Worm (Caenorhabditis elegans) whole organism, L4 larva: ENCODE measurements around the gene K03B4.6.

ENCODE experiments used
- F26F4.8 ChIP-seq: fragments of 200-800 bp; sonication (Bioruptor generic); conservative IDR thresholded peaks from 2 replicates; pipeline ENCODE4 v1.3.6; 2022; ENCODE audit warnings: missing genetic modification characterization, missing compliant biosample characterization
- F37D6.2 ChIP-seq: sonication (generic microtip); optimal IDR thresholded peaks from 2 replicates; lab custom pipeline; 2016; ENCODE audit warnings: mild to moderate bottlenecking, missing genetic modification characterization, missing compliant biosample characterization
- T20F7.1 ChIP-seq: fragments of 200-800 bp; sonication (Bioruptor generic); optimal IDR thresholded peaks from 2 replicates; lab custom pipeline; 2018; ENCODE audit warnings: mild to moderate bottlenecking, missing genetic modification characterization, missing compliant biosample characterization
- ceh-20 ChIP-seq: fragments of 200-800 bp; sonication (Bioruptor generic); IDR thresholded peaks from 2 replicates; pipeline ENCODE4 v1.3.6; 2022; ENCODE audit warnings: missing genetic modification reagents, missing genetic modification characterization, missing compliant biosample characterization
- daf-19 ChIP-seq: fragments of 200-800 bp; sonication (Bioruptor generic); conservative IDR thresholded peaks from 2 replicates; pipeline ENCODE4 v1.3.6; 2022; ENCODE audit warnings: missing genetic modification characterization, missing compliant biosample characterization
- dmd-6 ChIP-seq: fragments of 200-800 bp; sonication (Bioruptor generic); IDR thresholded peaks from 2 replicates; pipeline ENCODE4 v1.3.6; 2022; ENCODE audit warnings: missing genetic modification reagents, missing genetic modification characterization, missing compliant biosample characterization
- dmd-9 ChIP-seq: fragments of 200-800 bp; sonication (Bioruptor generic); IDR thresholded peaks from 2 replicates; pipeline ENCODE4 v1.3.6; 2022; ENCODE audit warnings: missing genetic modification reagents, missing genetic modification characterization, missing compliant biosample characterization
- dpl-1 ChIP-seq: fragments of 150-350 bp; optimal IDR thresholded peaks from 2 replicates; lab custom pipeline; 2014; ENCODE audit warnings: missing biosample characterization, missing genetic modification reagents, missing genetic modification characterization
- duxl-1 ChIP-seq: sonication (generic microtip); optimal IDR thresholded peaks from 2 replicates; lab custom pipeline; 2016; ENCODE audit warnings: mild to moderate bottlenecking, missing genetic modification characterization, moderate library complexity, missing compliant biosample characterization; ENCODE audit not compliant: poor library complexity
- egl-27 ChIP-seq: sonication (generic microtip); optimal IDR thresholded peaks from 3 replicates; lab custom pipeline; 2017; ENCODE audit warnings: missing biosample characterization, missing genetic modification reagents, missing genetic modification characterization
- egl-43 ChIP-seq: fragments of 200-800 bp; sonication (Bioruptor generic); IDR thresholded peaks from 2 replicates; pipeline ENCODE4 v1.3.6; 2022; ENCODE audit warnings: missing genetic modification reagents, missing genetic modification characterization, missing compliant biosample characterization
- fkh-10 ChIP-seq: fragments of 150-350 bp; optimal IDR thresholded peaks from 2 replicates; lab custom pipeline; 2014; ENCODE audit warnings: missing biosample characterization, missing genetic modification reagents, missing genetic modification characterization
- gei-8 ChIP-seq: fragments of 200-800 bp; sonication (Bioruptor generic); optimal IDR thresholded peaks from 2 replicates; lab custom pipeline; 2018; ENCODE audit warnings: mild to moderate bottlenecking, missing genetic modification characterization, missing compliant biosample characterization
- hlh-11 ChIP-seq: fragments of 200-800 bp; sonication (Bioruptor generic); optimal IDR thresholded peaks from 2 replicates; lab custom pipeline; 2018; ENCODE audit warnings: mild to moderate bottlenecking, missing genetic modification characterization, missing compliant biosample characterization
- hlh-30 ChIP-seq: sonication (generic microtip); optimal IDR thresholded peaks from 2 replicates; lab custom pipeline; 2017; ENCODE audit warnings: antibody characterized with exemption, mild to moderate bottlenecking, missing genetic modification characterization, missing compliant biosample characterization; ENCODE audit not compliant: insufficient read depth
- hmg-1.1 ChIP-seq: fragments of 200-800 bp; sonication (Bioruptor generic); IDR thresholded peaks from 2 replicates; pipeline ENCODE4 v1.3.6; 2022; ENCODE audit warnings: missing genetic modification reagents, missing genetic modification characterization, missing compliant biosample characterization
- lin-29 ChIP-seq: fragments of 200-800 bp; sonication (Bioruptor generic); IDR thresholded peaks from 2 replicates; pipeline ENCODE4 v1.3.6; 2022; ENCODE audit warnings: missing genetic modification reagents, missing genetic modification characterization, missing compliant biosample characterization
- lin-38 ChIP-seq: fragments of 200-800 bp; sonication (Bioruptor generic); IDR thresholded peaks from 2 replicates; pipeline ENCODE4 v1.3.6; 2022; ENCODE audit warnings: missing genetic modification reagents, missing genetic modification characterization, missing compliant biosample characterization
- lsy-2 ChIP-seq, 2 experiments: fragments of 150-350 bp in 1 of 2; sonication (generic microtip) in 1 of 2; optimal IDR thresholded peaks; 2 replicates each; lab custom pipeline; 2014 to 2017; ENCODE audit warnings: missing biosample characterization in 2 of 2, missing genetic modification characterization in 2 of 2
- mdl-1 ChIP-seq, 2 experiments: fragments of 150-350 bp in 1 of 2; sonication (generic microtip) in 1 of 2; optimal IDR thresholded peaks; 2 replicates each; lab custom pipeline; 2014 to 2017; ENCODE audit warnings: missing biosample characterization in 2 of 2, missing genetic modification characterization in 2 of 2
- mep-1 ChIP-seq: fragments of 150-350 bp; sonication (generic microtip); optimal IDR thresholded peaks from 3 replicates; lab custom pipeline; 2014; ENCODE audit warnings: missing biosample characterization, missing genetic modification characterization
- mes-2 ChIP-seq: sonication (generic microtip); optimal IDR thresholded peaks from 2 replicates; lab custom pipeline; 2016; ENCODE audit warnings: missing genotype, mild to moderate bottlenecking, missing genetic modification characterization, missing compliant biosample characterization; ENCODE audit not compliant: poor library complexity, severe bottlenecking
- mxl-3 ChIP-seq: fragments of 200-800 bp; sonication (Bioruptor generic); optimal IDR thresholded peaks from 2 replicates; lab custom pipeline; 2018; ENCODE audit warnings: mild to moderate bottlenecking, missing genetic modification characterization, missing compliant biosample characterization
- nhr-28 ChIP-seq: fragments of 150-350 bp; optimal IDR thresholded peaks from 2 replicates; lab custom pipeline; 2014; ENCODE audit warnings: missing biosample characterization, missing genetic modification characterization
- nhr-6 ChIP-seq: fragments of 150-350 bp; optimal IDR thresholded peaks from 2 replicates; lab custom pipeline; 2014; ENCODE audit warnings: missing biosample characterization, missing genetic modification characterization
- pha-4 ChIP-seq, 2 experiments: fragments of 150-350 bp in 1 of 2; fragments of 200-800 bp in 1 of 2; sonication (Bioruptor generic) in 1 of 2; IDR thresholded peaks in 1 of 2; optimal IDR thresholded peaks in 1 of 2; 2 replicates each; pipeline versions ENCODE4 v1.3.6 to Lab custom; 2014 to 2022; ENCODE audit warnings: missing genetic modification characterization in 2 of 2, missing genetic modification reagents in 2 of 2, missing biosample characterization in 1 of 2, missing compliant biosample characterization in 1 of 2
- php-3 ChIP-seq: fragments of 200-800 bp; sonication (Bioruptor generic); IDR thresholded peaks from 2 replicates; pipeline ENCODE4 v1.3.6; 2022; ENCODE audit warnings: missing genetic modification reagents, missing genetic modification characterization, missing compliant biosample characterization
- pqm-1 ChIP-seq: sonication (generic microtip); optimal IDR thresholded peaks from 2 replicates; lab custom pipeline; 2017; ENCODE audit warnings: missing biosample characterization, missing genetic modification characterization
- rbr-2 ChIP-seq: sonication (generic microtip); optimal IDR thresholded peaks from 2 replicates; lab custom pipeline; 2016; ENCODE audit warnings: missing genotype, missing genetic modification characterization, missing compliant biosample characterization
- set-16 ChIP-seq: fragments of 200-800 bp; sonication (Bioruptor generic); IDR thresholded peaks from 2 replicates; pipeline ENCODE4 v1.3.6; 2022; ENCODE audit warnings: missing genetic modification reagents, missing genetic modification characterization, missing compliant biosample characterization
- skn-1 ChIP-seq: fragments of 150-350 bp; optimal IDR thresholded peaks from 2 replicates; lab custom pipeline; 2014; ENCODE audit warnings: missing biosample characterization, missing genetic modification characterization
- tra-1 ChIP-seq: fragments of 200-800 bp; sonication (Bioruptor generic); IDR thresholded peaks from 2 replicates; pipeline ENCODE4 v1.3.6; 2022; ENCODE audit warnings: missing genetic modification reagents, missing genetic modification characterization, missing compliant biosample characterization
- unc-62 ChIP-seq, 3 experiments: fragments of 150-350 bp in 1 of 3; sonication (generic microtip); optimal IDR thresholded peaks in 2 of 3; peaks in 1 of 3; 1 replicate in 1 of 3; 2 replicates in 2 of 3; lab custom pipeline; 2014 to 2017; ENCODE audit warnings: missing biosample characterization in 3 of 3, missing genetic modification characterization in 3 of 3, missing genetic modification reagents in 3 of 3, missing genotype in 1 of 3
- vab-7 ChIP-seq: fragments of 200-800 bp; sonication (Bioruptor generic); IDR thresholded peaks from 2 replicates; pipeline ENCODE4 v1.3.6; 2022; ENCODE audit warnings: missing genetic modification reagents, missing genetic modification characterization, missing compliant biosample characterization
- zip-2 ChIP-seq: fragments of 150-350 bp; optimal IDR thresholded peaks from 2 replicates; lab custom pipeline; 2014; ENCODE audit warnings: missing biosample characterization, missing genetic modification characterization
- ztf-11 ChIP-seq: fragments of 150-350 bp; optimal IDR thresholded peaks from 2 replicates; lab custom pipeline; 2014; ENCODE audit warnings: missing biosample characterization, missing genetic modification characterization
- ztf-7 ChIP-seq: fragments of 150-350 bp; optimal IDR thresholded peaks from 2 replicates; lab custom pipeline; 2014; ENCODE audit warnings: missing biosample characterization, missing genetic modification characterization

K03B4.6 gene

ce11 chrV:4686680-4687470, 10.9 kb upstream of the K03B4.6 start, which contains the start of gene taf-10:
Gene taf-10, plus strand, starts transcription at chrV:4687103.
- TF ChIP-seq daf-19 (GFP tag; lab: Robert Waterston, UW) = no peak
- TF ChIP-seq dmd-6 (GFP tag; lab: Robert Waterston, UW) = peak; percentile 24; the same call in 1 of the 2 replicates
- no peak for TF ChIP-seq vab-7 (GFP tag; lab: Robert Waterston, UW)
- peak; percentile 11; the same call in 1 of the 2 replicates for TF ChIP-seq pha-4 (GFP tag; IDR thresholded peaks at IDR 0.05; lab: Robert Waterston, UW)
- TF ChIP-seq pha-4 (tag; optimal IDR thresholded peaks at IDR 0.05; lab: Kevin White, UChicago) = no peak
- TF ChIP-seq egl-43 (GFP tag; lab: Robert Waterston, UW) = no peak
- TF ChIP-seq T20F7.1 (GFP tag; lab: Kevin White, UChicago) = no peak
- TF ChIP-seq hlh-11 = peak; percentile 41
- TF ChIP-seq lin-29 (GFP tag; lab: Robert Waterston, UW) = no peak
- TF ChIP-seq nhr-6 (tag; lab: Kevin White, UChicago) = peak; percentile 33
- peak; percentile 2 for TF ChIP-seq duxl-1 (tag; lab: Kevin White, UChicago)
- peak; percentile 44 for TF ChIP-seq lin-38 (GFP tag; lab: Robert Waterston, UW)
- no peak for TF ChIP-seq F26F4.8 (GFP tag; lab: Robert Waterston, UW)
- peak; percentile 37 for TF ChIP-seq rbr-2 (tag; lab: Kevin White, UChicago)
- TF ChIP-seq dpl-1 (GFP tag; lab: Kevin White, UChicago) = peak; percentile 36
- peak; percentile 98 for TF ChIP-seq hlh-30
- no peak for TF ChIP-seq ztf-11 (tag; lab: Kevin White, UChicago)
- no peak for TF ChIP-seq nhr-28 (tag; lab: Kevin White, UChicago)
- TF ChIP-seq mxl-3 (GFP tag; lab: Kevin White, UChicago) = peak; percentile 25
- TF ChIP-seq hmg-1.1 (GFP tag; lab: Robert Waterston, UW) = peak; percentile 68; the same call in 1 of the 2 replicates
- TF ChIP-seq mep-1 (tag; lab: Kevin White, UChicago) = peak; percentile 40
- peak; percentile 75 to 88 for TF ChIP-seq mdl-1 (tag; optimal IDR thresholded peaks at IDR 0.05; lab: Kevin White, UChicago)
- peak; percentile 81 for TF ChIP-seq mes-2 (tag; lab: Kevin White, UChicago)
- peak in 1 of 2 experiments; percentile 60 for TF ChIP-seq lsy-2 (tag; optimal IDR thresholded peaks at IDR 0.05; lab: Kevin White, UChicago)
- TF ChIP-seq ztf-7 (tag; lab: Kevin White, UChicago) = no peak
- TF ChIP-seq skn-1 (tag; lab: Kevin White, UChicago) = no peak
- TF ChIP-seq, all 104 proteins: peak for 15

- no peak for TF ChIP-seq pqm-1 (tag; lab: Kevin White, UChicago)
- no peak for TF ChIP-seq set-16 (GFP tag; lab: Robert Waterston, UW)
- TF ChIP-seq php-3 (GFP tag; lab: Robert Waterston, UW) = no peak
- TF ChIP-seq skn-1 (tag; lab: Kevin White, UChicago) = no peak
- TF ChIP-seq unc-62 (GFP tag; optimal IDR thresholded peaks at IDR 0.05 in 1 of 2; lab: Kevin White, UChicago) = peak in 1 of 2 experiments; percentile 7
- TF ChIP-seq unc-62 (tag; optimal IDR thresholded peaks at IDR 0.05; lab: Kevin White, UChicago) = no peak
- no peak for TF ChIP-seq dmd-9 (GFP tag; lab: Robert Waterston, UW)
Observed at ce11 chrV:4684137-4684536, 8.1 kb upstream of the K03B4.6 start.

ce11 chrV:4681670-4682069, 5.7 kb upstream of the K03B4.6 start, which contains the start of gene K03B4.4:
Gene K03B4.4, plus strand, starts transcription at chrV:4681970.
- no peak for TF ChIP-seq F37D6.2 (tag; lab: Kevin White, UChicago)
- no peak for TF ChIP-seq gei-8
- no peak for TF ChIP-seq fkh-10 (GFP tag; lab: Kevin White, UChicago)
- no peak for TF ChIP-seq egl-27 (tag; lab: Kevin White, UChicago)
- TF ChIP-seq zip-2 = no peak
- no peak for TF ChIP-seq tra-1 (GFP tag; lab: Robert Waterston, UW)
- no peak for TF ChIP-seq ceh-20
